Fruit fly (Drosophila melanogaster): ENCODE results near the gene Orct.

The Orct gene

DNA sequence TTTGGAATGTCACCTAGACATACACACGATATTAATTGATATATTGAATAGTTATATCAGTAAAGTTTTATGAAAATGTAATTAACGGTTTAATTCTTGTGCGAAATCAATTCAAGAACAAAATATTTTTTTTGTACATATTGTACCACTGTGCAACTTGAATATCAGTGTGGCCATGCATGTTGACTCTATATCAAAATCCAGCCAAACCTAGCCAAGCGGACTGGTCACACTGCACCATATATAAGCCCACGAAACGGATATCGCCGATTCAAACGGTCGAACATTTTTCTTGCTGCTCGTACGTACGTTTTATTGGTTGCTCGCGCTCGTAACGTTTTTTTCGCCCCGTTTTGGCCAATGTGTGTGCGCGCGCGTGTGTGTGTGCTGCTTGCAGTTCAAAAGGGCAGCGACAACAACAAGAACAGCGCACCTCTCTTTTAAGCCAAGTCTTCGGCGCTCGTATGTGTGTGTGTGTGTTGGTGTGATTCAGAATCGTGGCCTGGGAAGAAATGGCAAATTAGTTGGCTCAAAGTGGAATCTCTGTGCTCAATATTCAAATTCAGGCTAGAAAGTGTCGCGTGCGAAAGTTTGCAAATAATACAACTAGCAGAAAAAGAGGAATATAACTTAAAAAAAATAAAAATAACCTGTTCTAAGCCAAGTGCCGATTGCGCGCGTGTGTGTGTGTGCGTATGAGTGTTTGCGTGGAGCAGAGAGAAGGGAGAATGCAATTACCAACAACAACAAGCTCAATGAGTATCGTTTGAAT is 18.9 kb downstream of the Orct start, which contains the start of gene crb (continued):
- TF ChIP-seq CG4328 (GFP tag; optimal IDR thresholded peaks at IDR 0.05): peak; percentile 12
- TF ChIP-seq kay (GFP tag; optimal IDR thresholded peaks at IDR 0.05): peak; percentile 1
- TF ChIP-seq CG10565 (GFP tag; optimal IDR thresholded peaks at IDR 0.05): no peak
- peak; percentile 5 for TF ChIP-seq kni (GFP tag; optimal IDR thresholded peaks at IDR 0.05)
- peak; percentile 37 for TF ChIP-seq az2 (GFP tag; optimal IDR thresholded peaks at IDR 0.05)
- peak; percentile 45 for TF ChIP-seq Mes4 (GFP tag; optimal IDR thresholded peaks at IDR 0.05)
- no peak for TF ChIP-seq disco-r (GFP tag; optimal IDR thresholded peaks at IDR 0.05)
- TF ChIP-seq CG3847 (GFP tag; IDR thresholded peaks at IDR 0.05): peak; percentile 68
- peak; percentile 85 for TF ChIP-seq E2f2 (GFP tag; IDR thresholded peaks at IDR 0.05)
- no peak for TF ChIP-seq CG11398 (GFP tag; optimal IDR thresholded peaks at IDR 0.05)
- TF ChIP-seq ewg (GFP tag; optimal IDR thresholded peaks at IDR 0.05): peak; percentile 5
- TF ChIP-seq CG4282 (GFP tag; optimal IDR thresholded peaks at IDR 0.05): peak; percentile 94
- no peak for TF ChIP-seq Fer2 (tag; optimal IDR thresholded peaks at IDR 0.05)
- TF ChIP-seq CG33557 (GFP tag; optimal IDR thresholded peaks at IDR 0.05): peak; percentile 34
- peak; percentile 50 for TF ChIP-seq Hsf (GFP tag; optimal IDR thresholded peaks at IDR 0.05)
- peak; percentile 67 for TF ChIP-seq CrebB (tag; optimal IDR thresholded peaks at IDR 0.05)
- TF ChIP-seq CG10543 (GFP tag; optimal IDR thresholded peaks at IDR 0.05): peak; percentile 72
- peak; percentile 94 for TF ChIP-seq Jarid2 (GFP tag; optimal IDR thresholded peaks at IDR 0.05)
- TF ChIP-seq kah (GFP tag; optimal IDR thresholded peaks at IDR 0.05): no peak
- TF ChIP-seq grau (tag; optimal IDR thresholded peaks at IDR 0.05): peak; percentile 54
- peak; percentile 18 for TF ChIP-seq jumu (GFP tag; optimal IDR thresholded peaks at IDR 0.05)
- no peak for TF ChIP-seq CG7745 (tag; optimal IDR thresholded peaks at IDR 0.05)
- TF ChIP-seq zen (tag; optimal IDR thresholded peaks at IDR 0.05): peak; percentile 49
- TF ChIP-seq CG11560 (tag; IDR thresholded peaks at IDR 0.05): no peak
- TF ChIP-seq lov (optimal IDR thresholded peaks at IDR 0.05): no peak
- 0 out of 3 replicates have a peak, but pooled peaks have one; percentile 33 for TF ChIP-seq lov (GFP tag; IDR thresholded peaks at IDR 0.05)
- TF ChIP-seq NFAT (GFP tag; IDR thresholded peaks at IDR 0.05): peak; percentile 79
- TF ChIP-seq ac (GFP tag; optimal IDR thresholded peaks at IDR 0.05): no peak
- TF ChIP-seq CG30020 (tag; optimal IDR thresholded peaks at IDR 0.05): peak; percentile 13
- TF ChIP-seq vfl (GFP tag; optimal IDR thresholded peaks at IDR 0.05): peak; percentile 26
- peak; percentile 79 for TF ChIP-seq CG4360 (GFP tag; IDR thresholded peaks at IDR 0.05)
- no peak for TF ChIP-seq CG3726 (GFP tag; IDR thresholded peaks at IDR 0.05)
- TF ChIP-seq tin (GFP tag; optimal IDR thresholded peaks at IDR 0.05): peak; percentile 49
- TF ChIP-seq CG8281 (tag; optimal IDR thresholded peaks at IDR 0.05): no peak
- TF ChIP-seq Atf-2 (GFP tag; optimal IDR thresholded peaks at IDR 0.05): no peak
- TF ChIP-seq tx (GFP tag; optimal IDR thresholded peaks at IDR 0.05): no peak
- TF ChIP-seq hb (GFP tag; IDR thresholded peaks at IDR 0.05; ENCODE audit: partially characterized antibody): 0 out of 3 replicates have a peak, but pooled peaks have one; percentile 57
- peak; percentile 64 for TF ChIP-seq slbo (GFP tag; IDR thresholded peaks at IDR 0.05)
- peak; percentile 11 for TF ChIP-seq CG6854 (GFP tag; optimal IDR thresholded peaks at IDR 0.05)
- no peak for TF ChIP-seq CG18619 (GFP tag; optimal IDR thresholded peaks at IDR 0.05)
- TF ChIP-seq wor (GFP tag; IDR thresholded peaks at IDR 0.05): no peak
- TF ChIP-seq Fer1 (GFP tag; optimal IDR thresholded peaks at IDR 0.05): peak; percentile 58
- no peak for TF ChIP-seq Six4 (GFP tag; optimal IDR thresholded peaks at IDR 0.05)
- no peak for TF ChIP-seq CG31388 (GFP tag; optimal IDR thresholded peaks at IDR 0.05)
- TF ChIP-seq sna (GFP tag; IDR thresholded peaks at IDR 0.05; ENCODE audit: partially characterized antibody): 0 out of 2 replicates have a peak, but pooled peaks have one; percentile 12
- 0 out of 3 replicates have a peak, but pooled peaks have one; percentile 7 for TF ChIP-seq HLH4C (GFP tag; IDR thresholded peaks at IDR 0.05; ENCODE audit: partially characterized antibody)
- no peak for TF ChIP-seq Dip2 (GFP tag; IDR thresholded peaks at IDR 0.05)
- TF ChIP-seq Abd-B (GFP tag; optimal IDR thresholded peaks at IDR 0.05): peak; percentile 17
- TF ChIP-seq CG4617 (GFP tag; optimal IDR thresholded peaks at IDR 0.05; ENCODE audit: borderline replicate concordance): peak; percentile 15
